Fruit fly (Drosophila melanogaster): ENCODE data around the gene CG9588.

CG9588 gene

dm6 chr3R:13715012-13715673 is 38.7 kb upstream of the CG9588 start, which contains the start of gene kmr (continued):
- TF ChIP-seq pb (GFP tag; optimal IDR thresholded peaks at IDR 0.05) (peak; percentile 6), CG4360 (GFP tag; IDR thresholded peaks at IDR 0.05) (peak; percentile 97), gt (GFP tag; IDR thresholded peaks at IDR 0.05) (no peak), CG4854 (GFP tag; optimal IDR thresholded peaks at IDR 0.05) (peak; percentile 36), CG4820 (GFP tag; optimal IDR thresholded peaks at IDR 0.05) (no peak), CG9797 (GFP tag; optimal IDR thresholded peaks at IDR 0.05) (peak; percentile 27), Hr51 (GFP tag; optimal IDR thresholded peaks at IDR 0.05) (peak in 1 of 2 experiments; percentile 1), wek (GFP tag; optimal IDR thresholded peaks at IDR 0.05) (peak; percentile 73), sob (GFP tag; IDR thresholded peaks at IDR 0.05) (peak; percentile 62; the same call in 1 of the 2 replicates), Elba2 (GFP tag; optimal IDR thresholded peaks at IDR 0.05) (no peak), kay (GFP tag; optimal IDR thresholded peaks at IDR 0.05) (no peak), oc (tag; optimal IDR thresholded peaks at IDR 0.05) (peak; percentile 12), CG1792 (GFP tag; optimal IDR thresholded peaks at IDR 0.05) (no peak), CG1233 (GFP tag; optimal IDR thresholded peaks at IDR 0.05) (peak; percentile 47), org-1 (GFP tag; optimal IDR thresholded peaks at IDR 0.05) (peak; percentile 26), CG12942 (GFP tag; optimal IDR thresholded peaks at IDR 0.05) (no peak), Hmx (GFP tag; optimal IDR thresholded peaks at IDR 0.05) (no peak), Fer3 (tag; optimal IDR thresholded peaks at IDR 0.05) (peak; percentile 31), disco-r (GFP tag; optimal IDR thresholded peaks at IDR 0.05) (peak; percentile 3), CG2202 (tag; optimal IDR thresholded peaks at IDR 0.05) (peak; percentile 48), Max (GFP tag; optimal IDR thresholded peaks at IDR 0.05) (peak; percentile 54), Camta (GFP tag; optimal IDR thresholded peaks at IDR 0.05) (peak; percentile 9), CG12659 (GFP tag; optimal IDR thresholded peaks at IDR 0.05) (peak; percentile 24), nau (GFP tag; optimal IDR thresholded peaks at IDR 0.05) (peak; percentile 72), CG12299 (tag; optimal IDR thresholded peaks at IDR 0.05) (peak; percentile 56), Scr (GFP tag; IDR thresholded peaks at IDR 0.05; ENCODE audit: partially characterized antibody) (peak; percentile 9; the same call in 1 of the 2 replicates), dm (GFP tag; optimal IDR thresholded peaks at IDR 0.05) (peak; percentile 38), CG12236 (GFP tag; optimal IDR thresholded peaks at IDR 0.05) (peak; percentile 1), vfl (GFP tag; optimal IDR thresholded peaks at IDR 0.05) (peak; percentile 9), CG12391 (tag; optimal IDR thresholded peaks at IDR 0.05) (peak; percentile 15), repo (GFP tag; optimal IDR thresholded peaks at IDR 0.05) (peak; percentile 15), CG2199 (GFP tag; IDR thresholded peaks at IDR 0.05) (peak; percentile 80), CG8924 (tag; optimal IDR thresholded peaks at IDR 0.05) (peak; percentile 67), mld (GFP tag; IDR thresholded peaks at IDR 0.05; ENCODE audit: partially characterized antibody) (0 out of 3 replicates have a peak, but pooled peaks have one; percentile 24), CG13894 (tag; optimal IDR thresholded peaks at IDR 0.05) (peak; percentile 62), CG10147 (GFP tag; optimal IDR thresholded peaks at IDR 0.05) (no peak), CG9215 (GFP tag; IDR thresholded peaks at IDR 0.05) (no peak), CG16815 (GFP tag; optimal IDR thresholded peaks at IDR 0.05) (no peak), CG2120 (GFP tag; optimal IDR thresholded peaks at IDR 0.05) (no peak), CG15269 (tag; optimal IDR thresholded peaks at IDR 0.05) (peak; percentile 45), bcd (GFP tag; optimal IDR thresholded peaks at IDR 0.05) (no peak), Nf-YB (GFP tag; optimal IDR thresholded peaks at IDR 0.05) (peak; percentile 20), CG33557 (GFP tag; optimal IDR thresholded peaks at IDR 0.05) (no peak), Antp (GFP tag; optimal IDR thresholded peaks at IDR 0.05) (peak; percentile 23), CHES-1-like (GFP tag; optimal IDR thresholded peaks at IDR 0.05) (no peak), CG18011 (GFP tag; optimal IDR thresholded peaks at IDR 0.05) (no peak), maf-S (GFP tag; optimal IDR thresholded peaks at IDR 0.05) (no peak), CG33213 (GFP tag; optimal IDR thresholded peaks at IDR 0.05) (peak; percentile 22), trem (tag; optimal IDR thresholded peaks at IDR 0.05) (peak; percentile 21)
